Fruit fly (Drosophila melanogaster): ENCODE data around the gene Sirt2.

The Sirt2 gene

dm6 chr3R:20285678-20286449 is 42.4 kb upstream of the Sirt2 start (continued):
- peak; percentile 1 for TF ChIP-seq CG12769 (tag; optimal IDR thresholded peaks at IDR 0.05)
- TF ChIP-seq Abd-B (GFP tag; optimal IDR thresholded peaks at IDR 0.05): no peak
- no peak for TF ChIP-seq Dbx (GFP tag; IDR thresholded peaks at IDR 0.05)
- no peak for TF ChIP-seq zf30C (GFP tag; optimal IDR thresholded peaks at IDR 0.05)
- no peak for TF ChIP-seq CG17361 (GFP tag; IDR thresholded peaks at IDR 0.05)
- no peak for TF ChIP-seq CG6272 (GFP tag; IDR thresholded peaks at IDR 0.05)
- TF ChIP-seq peb (GFP tag; IDR thresholded peaks at IDR 0.05): 0 out of 2 replicates have a peak, but pooled peaks have one; percentile 6
- TF ChIP-seq ATbp (GFP tag; optimal IDR thresholded peaks at IDR 0.05): peak; percentile 98
- peak; percentile 66 for TF ChIP-seq CG10209 (GFP tag; optimal IDR thresholded peaks at IDR 0.05)
- TF ChIP-seq row (GFP tag; IDR thresholded peaks at IDR 0.05): no peak
- TF ChIP-seq Sry-β (GFP tag; optimal IDR thresholded peaks at IDR 0.05): peak; percentile 25
- TF ChIP-seq CG9876 (GFP tag; optimal IDR thresholded peaks at IDR 0.05): peak; percentile 49
- peak; percentile 65 for TF ChIP-seq NC2α (GFP tag; optimal IDR thresholded peaks at IDR 0.05)
- TF ChIP-seq CG17829 (tag; optimal IDR thresholded peaks at IDR 0.05): no peak
- TF ChIP-seq grau (tag; optimal IDR thresholded peaks at IDR 0.05): peak; percentile 18
- peak; percentile 60; the same call in 1 of the 2 replicates for TF ChIP-seq Drgx (GFP tag; IDR thresholded peaks at IDR 0.05)
- TF ChIP-seq D19A (tag; optimal IDR thresholded peaks at IDR 0.05): peak; percentile 49
- TF ChIP-seq stc (GFP tag; IDR thresholded peaks at IDR 0.05): no peak
- TF ChIP-seq crp (GFP tag; optimal IDR thresholded peaks at IDR 0.05): peak in 1 of 2 experiments; percentile 25
- peak; percentile 18 for TF ChIP-seq CG2116 (GFP tag; optimal IDR thresholded peaks at IDR 0.05)
- TF ChIP-seq CG34422 (GFP tag; IDR thresholded peaks at IDR 0.05): no peak
- no peak for TF ChIP-seq Doc3 (GFP tag; IDR thresholded peaks at IDR 0.05; ENCODE audit: partially characterized antibody)
- 0 out of 3 replicates have a peak, but pooled peaks have one; percentile 29 for TF ChIP-seq z (GFP tag; IDR thresholded peaks at IDR 0.05)
- TF ChIP-seq CG5180 (GFP tag; optimal IDR thresholded peaks at IDR 0.05): peak; percentile 60
- TF ChIP-seq Lpt (GFP tag; optimal IDR thresholded peaks at IDR 0.05): no peak
- TF ChIP-seq CG12659 (GFP tag; optimal IDR thresholded peaks at IDR 0.05): peak; percentile 35
- no peak for TF ChIP-seq ato (GFP tag; IDR thresholded peaks at IDR 0.05; ENCODE audit: partially characterized antibody)
- no peak for TF ChIP-seq Camta (GFP tag; optimal IDR thresholded peaks at IDR 0.05)
- peak; percentile 79 for TF ChIP-seq Vsx1 (GFP tag; optimal IDR thresholded peaks at IDR 0.05)
- no peak for TF ChIP-seq knrl (GFP tag; IDR thresholded peaks at IDR 0.05; ENCODE audit: partially characterized antibody)
- no peak for TF ChIP-seq CG34376 (GFP tag; optimal IDR thresholded peaks at IDR 0.05)
- TF ChIP-seq CG13296 (GFP tag; optimal IDR thresholded peaks at IDR 0.05): no peak
- TF ChIP-seq tup (GFP tag; optimal IDR thresholded peaks at IDR 0.05): no peak
- TF ChIP-seq tio (GFP tag; optimal IDR thresholded peaks at IDR 0.05): peak; percentile 26
- TF ChIP-seq CG4360 (GFP tag; IDR thresholded peaks at IDR 0.05): peak; percentile 45; the same call in 1 of the 2 replicates
- peak; percentile 41; the same call in 1 of the 2 replicates for TF ChIP-seq sens-2 (GFP tag; IDR thresholded peaks at IDR 0.05)
- peak; percentile 61 for TF ChIP-seq Bdp1 (GFP tag; optimal IDR thresholded peaks at IDR 0.05)
- TF ChIP-seq Xrp1 (GFP tag; IDR thresholded peaks at IDR 0.05): peak; percentile 75
- TF ChIP-seq Fer3 (tag; optimal IDR thresholded peaks at IDR 0.05): peak; percentile 59
- no peak for TF ChIP-seq gcm2 (GFP tag; optimal IDR thresholded peaks at IDR 0.05)
- TF ChIP-seq seq (GFP tag; IDR thresholded peaks at IDR 0.05): no peak
- peak; percentile 83 for TF ChIP-seq CG2202 (tag; optimal IDR thresholded peaks at IDR 0.05)
- peak; percentile 25; the same call in 1 of the 2 replicates for TF ChIP-seq CG11247 (GFP tag; IDR thresholded peaks at IDR 0.05)
- peak; percentile 69 for TF ChIP-seq HHEX (GFP tag; optimal IDR thresholded peaks at IDR 0.05)
- TF ChIP-seq Oaz (GFP tag; IDR thresholded peaks at IDR 0.05): no peak
- no peak for TF ChIP-seq CG16813 (GFP tag; IDR thresholded peaks at IDR 0.05; ENCODE audit: partially characterized antibody)
- no peak for TF ChIP-seq Hmx (GFP tag; optimal IDR thresholded peaks at IDR 0.05)
- no peak for TF ChIP-seq CG12744 (GFP tag; optimal IDR thresholded peaks at IDR 0.05)
- peak; percentile 53 for TF ChIP-seq vvl (GFP tag; IDR thresholded peaks at IDR 0.05)
